Fruit fly (Drosophila melanogaster): ENCODE measurements around the gene RhoU.

RhoU gene

dm6 chrX:10137587-10137986 lies 51.3 kb downstream of the RhoU start:
- TF ChIP-seq Mnt (GFP tag; optimal IDR thresholded peaks at IDR 0.05) (no peak), kay (GFP tag; ENCODE audit: borderline replicate concordance) (no peak), toe (GFP tag; optimal IDR thresholded peaks at IDR 0.05) (no peak), tj (GFP tag; optimal IDR thresholded peaks at IDR 0.05) (no peak), ovo (GFP tag; optimal IDR thresholded peaks at IDR 0.05) (no peak), cnc (optimal IDR thresholded peaks at IDR 0.05) (no peak), CG1620 (GFP tag; optimal IDR thresholded peaks at IDR 0.05) (no peak), CG12768 (GFP tag; optimal IDR thresholded peaks at IDR 0.05) (no peak), CG5204 (GFP tag; optimal IDR thresholded peaks at IDR 0.05) (no peak)

- TF ChIP-seq CG7045 (GFP tag; optimal IDR thresholded peaks at IDR 0.05) (no peak), CG12768 (GFP tag; optimal IDR thresholded peaks at IDR 0.05) (no peak), CG11617 (GFP tag; optimal IDR thresholded peaks at IDR 0.05) (no peak), Clk (GFP tag; optimal IDR thresholded peaks at IDR 0.05) (no peak), toe (GFP tag; optimal IDR thresholded peaks at IDR 0.05) (no peak), CG5204 (GFP tag; optimal IDR thresholded peaks at IDR 0.05) (no peak), tj (GFP tag; optimal IDR thresholded peaks at IDR 0.05) (no peak), Hr96 (GFP tag; optimal IDR thresholded peaks at IDR 0.05) (no peak), pad (GFP tag; optimal IDR thresholded peaks at IDR 0.05) (no peak), Mnt (GFP tag; optimal IDR thresholded peaks at IDR 0.05) (no peak), CG7101 (tag; optimal IDR thresholded peaks at IDR 0.05) (no peak), CG1620 (GFP tag; optimal IDR thresholded peaks at IDR 0.05) (no peak), bab1 (GFP tag; optimal IDR thresholded peaks at IDR 0.05) (no peak), kay (GFP tag; ENCODE audit: borderline replicate concordance) (no peak)
Measured at dm6 chrX:10153312-10153711, 67.0 kb downstream of the RhoU start, which contains the start of gene CG12645. TSS of gene CG12645 (plus strand) at chrX:10153612.

- TF ChIP-seq CG5204 (GFP tag; optimal IDR thresholded peaks at IDR 0.05) (no peak), cnc (optimal IDR thresholded peaks at IDR 0.05) (no peak), Hr96 (GFP tag; optimal IDR thresholded peaks at IDR 0.05) (no peak), Mnt (GFP tag; optimal IDR thresholded peaks at IDR 0.05) (no peak), tj (GFP tag; optimal IDR thresholded peaks at IDR 0.05) (no peak), kay (GFP tag; ENCODE audit: borderline replicate concordance) (no peak), CG7045 (GFP tag; optimal IDR thresholded peaks at IDR 0.05) (no peak), cic (GFP tag; optimal IDR thresholded peaks at IDR 0.05) (no peak), CG33017 (tag; optimal IDR thresholded peaks at IDR 0.05) (no peak), CG12768 (GFP tag; optimal IDR thresholded peaks at IDR 0.05) (no peak), CG7101 (tag; optimal IDR thresholded peaks at IDR 0.05) (no peak), pad (GFP tag; optimal IDR thresholded peaks at IDR 0.05) (no peak), ovo (GFP tag; optimal IDR thresholded peaks at IDR 0.05) (no peak), Clk (GFP tag; optimal IDR thresholded peaks at IDR 0.05) (no peak), bab1 (GFP tag; optimal IDR thresholded peaks at IDR 0.05) (no peak), toe (GFP tag; optimal IDR thresholded peaks at IDR 0.05) (no peak), CG1620 (GFP tag; optimal IDR thresholded peaks at IDR 0.05) (no peak), CG11617 (GFP tag; optimal IDR thresholded peaks at IDR 0.05) (no peak), CG14711 (tag; optimal IDR thresholded peaks at IDR 0.05) (no peak)
Measured at dm6 chrX:10158175-10158574, 71.8 kb downstream of the RhoU start, which contains the start of gene CG43902. TSS of gene CG43902 (plus strand) at chrX:10158434.

- no peak for TF ChIP-seq Hr96 (GFP tag; optimal IDR thresholded peaks at IDR 0.05)
- no peak for TF ChIP-seq cnc (optimal IDR thresholded peaks at IDR 0.05)
- TF ChIP-seq ovo (GFP tag; optimal IDR thresholded peaks at IDR 0.05): no peak
- no peak for TF ChIP-seq CG11617 (GFP tag; optimal IDR thresholded peaks at IDR 0.05)
- no peak for TF ChIP-seq CG14711 (tag; optimal IDR thresholded peaks at IDR 0.05)
- TF ChIP-seq cic (GFP tag; optimal IDR thresholded peaks at IDR 0.05): no peak
- no peak for TF ChIP-seq pad (GFP tag; optimal IDR thresholded peaks at IDR 0.05)
- no peak for TF ChIP-seq kay (GFP tag; ENCODE audit: borderline replicate concordance)
- TF ChIP-seq CG5204 (GFP tag; optimal IDR thresholded peaks at IDR 0.05): no peak
- TF ChIP-seq bab1 (GFP tag; optimal IDR thresholded peaks at IDR 0.05): no peak
- no peak for TF ChIP-seq CG7101 (tag; optimal IDR thresholded peaks at IDR 0.05)
- no peak for TF ChIP-seq toe (GFP tag; optimal IDR thresholded peaks at IDR 0.05)
- no peak for TF ChIP-seq CG1620 (GFP tag; optimal IDR thresholded peaks at IDR 0.05)
- no peak for TF ChIP-seq Crg-1 (GFP tag; optimal IDR thresholded peaks at IDR 0.05)
- TF ChIP-seq tj (GFP tag; optimal IDR thresholded peaks at IDR 0.05): no peak
Measured at dm6 chrX:10182867-10183266, 96.5 kb downstream of the RhoU start.

dm6 chrX:10184355-10185058 lies 98.2 kb downstream of the RhoU start:
- TF ChIP-seq CG5204 (GFP tag; optimal IDR thresholded peaks at IDR 0.05) (no peak), Mnt (GFP tag; optimal IDR thresholded peaks at IDR 0.05) (no peak), CG7101 (tag; optimal IDR thresholded peaks at IDR 0.05) (no peak), tj (GFP tag; optimal IDR thresholded peaks at IDR 0.05) (no peak), CG11617 (GFP tag; optimal IDR thresholded peaks at IDR 0.05) (no peak), kay (GFP tag; ENCODE audit: borderline replicate concordance) (no peak), CG33017 (tag; optimal IDR thresholded peaks at IDR 0.05) (no peak), CG14711 (tag; optimal IDR thresholded peaks at IDR 0.05) (no peak), CG12768 (GFP tag; optimal IDR thresholded peaks at IDR 0.05) (no peak), Clk (GFP tag; optimal IDR thresholded peaks at IDR 0.05) (no peak), toe (GFP tag; optimal IDR thresholded peaks at IDR 0.05) (no peak), cnc (optimal IDR thresholded peaks at IDR 0.05) (no peak), bab1 (GFP tag; optimal IDR thresholded peaks at IDR 0.05) (no peak), Crg-1 (GFP tag; optimal IDR thresholded peaks at IDR 0.05) (no peak), CG1620 (GFP tag; optimal IDR thresholded peaks at IDR 0.05) (no peak), CG7045 (GFP tag; optimal IDR thresholded peaks at IDR 0.05) (no peak), Hr96 (GFP tag; optimal IDR thresholded peaks at IDR 0.05) (no peak), pad (GFP tag; optimal IDR thresholded peaks at IDR 0.05) (no peak)
